Fruit fly (Drosophila melanogaster): ENCODE data around the gene CG34150.

Gene CG34150

DNA sequence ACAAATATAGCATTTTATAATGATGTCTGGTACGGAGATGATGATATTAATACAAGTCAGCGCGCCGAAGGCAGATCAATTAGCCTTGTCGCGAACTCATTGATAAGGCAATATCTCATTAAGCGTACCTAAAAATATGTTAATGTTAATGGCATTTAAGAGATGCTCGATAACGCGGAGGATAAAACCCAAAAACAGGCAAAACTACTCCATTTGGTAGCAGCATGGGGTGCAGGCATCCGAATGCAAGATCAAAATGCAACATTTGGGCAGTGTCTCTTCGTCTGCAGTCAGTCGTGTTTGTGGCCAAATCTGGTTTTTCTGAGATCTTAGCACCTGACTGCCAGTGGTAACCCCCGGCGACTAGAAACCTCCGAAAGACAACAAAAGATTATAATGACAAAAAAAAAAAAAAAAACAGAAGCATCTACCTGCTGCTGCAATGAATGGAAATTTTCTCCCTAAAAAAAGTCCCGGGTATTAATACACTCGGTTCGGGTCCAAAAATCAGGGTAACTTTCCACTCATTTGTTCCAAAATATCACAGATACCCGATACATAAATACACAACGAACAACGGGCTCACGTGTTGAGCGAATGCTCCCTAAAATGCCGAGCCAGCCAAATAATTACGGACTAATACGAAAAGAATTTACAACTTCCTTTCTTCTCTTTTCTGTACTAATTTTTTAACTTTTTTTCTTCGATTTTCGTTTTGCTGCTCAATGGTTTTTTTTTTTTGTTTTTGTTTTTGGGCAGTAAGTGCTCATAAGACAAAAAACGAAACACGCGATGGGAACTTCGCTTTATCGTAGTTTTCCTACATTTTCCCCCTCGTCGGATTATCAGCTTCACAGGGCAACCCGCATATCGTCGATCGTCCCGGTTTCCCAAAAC lies 32.1 kb downstream of the CG34150 start:
- no peak for TF ChIP-seq Rel (GFP tag; optimal IDR thresholded peaks at IDR 0.05)
- peak; percentile 52 for TF ChIP-seq Rel (tag; optimal IDR thresholded peaks at IDR 0.05)
- no peak for TF ChIP-seq dl (GFP tag; optimal IDR thresholded peaks at IDR 0.05; ENCODE audit: insufficient read depth in 1 of 2, partially characterized antibody in 2 of 2)
- no peak for TF ChIP-seq ey (GFP tag; optimal IDR thresholded peaks at IDR 0.05)
- no peak for TF ChIP-seq Hr83 (GFP tag; optimal IDR thresholded peaks at IDR 0.05; ENCODE audit: poor library complexity, severe bottlenecking)
- TF ChIP-seq N (GFP tag; optimal IDR thresholded peaks at IDR 0.05) = no peak
- TF ChIP-seq lola (GFP tag; optimal IDR thresholded peaks at IDR 0.05) = no peak
- TF ChIP-seq Jra (GFP tag; optimal IDR thresholded peaks at IDR 0.05) = no peak
- no peak for TF ChIP-seq fru (GFP tag; optimal IDR thresholded peaks at IDR 0.05)

DNA sequence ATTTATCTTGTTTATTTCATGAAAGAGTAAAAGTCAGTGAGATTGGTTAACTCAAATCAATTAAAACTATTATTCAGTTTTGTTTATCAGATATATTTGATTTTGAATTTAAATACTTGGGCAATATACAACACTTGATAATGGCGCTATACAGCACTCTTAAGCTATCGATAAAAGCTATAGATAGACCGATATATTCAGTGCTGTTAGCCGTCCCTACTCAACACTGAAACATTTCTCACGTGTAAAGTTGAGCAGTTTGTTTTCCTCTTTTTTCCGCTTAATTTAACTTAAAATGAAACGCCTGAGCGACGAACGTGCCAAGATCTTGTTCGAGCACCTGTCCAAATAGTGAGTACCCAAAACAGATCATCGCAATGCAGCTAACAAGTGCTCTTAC lies 36.4 kb downstream of the CG34150 start, which contains the start of gene CG7006:
Gene CG7006 (plus strand): TSS at position 208 of the 400 bp plus-strand sequence.
- TF ChIP-seq GATAd (GFP tag; optimal IDR thresholded peaks at IDR 0.05) (peak; percentile 46), tai (GFP tag; optimal IDR thresholded peaks at IDR 0.05) (no peak), psq (GFP tag; optimal IDR thresholded peaks at IDR 0.05) (peak; percentile 74), Mio (GFP tag; optimal IDR thresholded peaks at IDR 0.05) (peak; percentile 2), Jra (GFP tag; optimal IDR thresholded peaks at IDR 0.05) (peak; percentile 89), dmrt93B (GFP tag; optimal IDR thresholded peaks at IDR 0.05) (peak; percentile 54), Vsx2 (GFP tag; optimal IDR thresholded peaks at IDR 0.05; ENCODE audit: partially characterized antibody) (peak; percentile 21), usp (GFP tag; optimal IDR thresholded peaks at IDR 0.05) (no peak), Hr78 (GFP tag; optimal IDR thresholded peaks at IDR 0.05) (no peak), h (GFP tag; optimal IDR thresholded peaks at IDR 0.05) (peak; percentile 85), Myc (optimal IDR thresholded peaks at IDR 0.05) (peak; percentile 63), fru (GFP tag; optimal IDR thresholded peaks at IDR 0.05) (no peak), foxo (GFP tag; optimal IDR thresholded peaks at IDR 0.05) (peak in 1 of 2 experiments; percentile 88), Sp1 (GFP tag; optimal IDR thresholded peaks at IDR 0.05) (no peak), sage (GFP tag; optimal IDR thresholded peaks at IDR 0.05) (no peak), Hnf4 (GFP tag; optimal IDR thresholded peaks at IDR 0.05) (peak; percentile 97), ey (GFP tag; optimal IDR thresholded peaks at IDR 0.05) (peak; percentile 74), lola (GFP tag; optimal IDR thresholded peaks at IDR 0.05) (no peak), CG9705 (GFP tag; optimal IDR thresholded peaks at IDR 0.05) (peak; percentile 74), brk (GFP tag; optimal IDR thresholded peaks at IDR 0.05) (no peak), dsf (GFP tag; optimal IDR thresholded peaks at IDR 0.05; ENCODE audit: borderline replicate concordance) (peak; percentile 76), OdsH (GFP tag; optimal IDR thresholded peaks at IDR 0.05) (peak; percentile 71), jim (GFP tag; optimal IDR thresholded peaks at IDR 0.05) (peak; percentile 27), HLH106 (tag; optimal IDR thresholded peaks at IDR 0.05) (peak; percentile 69), br (GFP tag; optimal IDR thresholded peaks at IDR 0.05) (peak; percentile 80), sv (GFP tag; optimal IDR thresholded peaks at IDR 0.05) (peak; percentile 78), Dif (GFP tag; optimal IDR thresholded peaks at IDR 0.05; ENCODE audit: partially characterized antibody) (no peak), N (GFP tag; optimal IDR thresholded peaks at IDR 0.05) (no peak), pan (optimal IDR thresholded peaks at IDR 0.05) (no peak), Hr83 (GFP tag; optimal IDR thresholded peaks at IDR 0.05; ENCODE audit: poor library complexity, severe bottlenecking) (peak; percentile 98), Abd-B (GFP tag; optimal IDR thresholded peaks at IDR 0.05) (no peak), rgr (GFP tag; optimal IDR thresholded peaks at IDR 0.05) (peak; percentile 89), dl (GFP tag; optimal IDR thresholded peaks at IDR 0.05; ENCODE audit: insufficient read depth in 1 of 2, partially characterized antibody in 2 of 2) (no peak), CG32264 (GFP tag; optimal IDR thresholded peaks at IDR 0.05) (no peak), woc (GFP tag; optimal IDR thresholded peaks at IDR 0.05) (no peak), Dfd (GFP tag; optimal IDR thresholded peaks at IDR 0.05) (no peak), Rel (GFP tag; optimal IDR thresholded peaks at IDR 0.05) (no peak), Rel (tag; optimal IDR thresholded peaks at IDR 0.05) (peak; percentile 27), CrebA (GFP tag; optimal IDR thresholded peaks at IDR 0.05; ENCODE audit: borderline replicate concordance) (no peak)
